Worm (Caenorhabditis elegans): ENCODE data around the gene nep-12.

Gene nep-12

ce11 chrII:4745281-4745680 is 39.1 kb downstream of the nep-12 start:
- no peak for TF ChIP-seq ceh-6 (GFP tag; optimal IDR thresholded peaks at IDR 0.05)
- TF ChIP-seq unc-3 (GFP tag; conservative IDR thresholded peaks at IDR 0.05): no peak
- no peak for TF ChIP-seq unc-3 (tag; optimal IDR thresholded peaks at IDR 0.05)
- no peak for TF ChIP-seq pat-9 (tag; optimal IDR thresholded peaks at IDR 0.05)
- no peak for TF ChIP-seq pha-2 (tag; optimal IDR thresholded peaks at IDR 0.05)
- TF ChIP-seq ceh-2 (tag; optimal IDR thresholded peaks at IDR 0.05): no peak
- TF ChIP-seq K09A11.1 (tag; optimal IDR thresholded peaks at IDR 0.05; ENCODE audit: insufficient read depth): no peak

ce11 chrII:4741527-4742187 is 42.7 kb downstream of the nep-12 start, which contains the start of gene acs-11:
TSS of gene acs-11 (plus strand) at chrII:4742137.
- TF ChIP-seq fax-1 (tag; optimal IDR thresholded peaks at IDR 0.05): no peak
- no peak for TF ChIP-seq ceh-18 (tag; optimal IDR thresholded peaks at IDR 0.05)
- no peak for TF ChIP-seq fkh-6 (tag; optimal IDR thresholded peaks at IDR 0.05)
- no peak for TF ChIP-seq gmeb-2 (tag; optimal IDR thresholded peaks at IDR 0.05)
- no peak for TF ChIP-seq ref-2 (tag; optimal IDR thresholded peaks at IDR 0.05)

- TF ChIP-seq nhr-11 (tag; optimal IDR thresholded peaks at IDR 0.05): no peak
- no peak for TF ChIP-seq ceh-48 (tag; optimal IDR thresholded peaks at IDR 0.05)
- TF ChIP-seq elt-2 (tag; optimal IDR thresholded peaks at IDR 0.05): peak; percentile 92
- TF ChIP-seq ceh-31 (tag; optimal IDR thresholded peaks at IDR 0.05): peak; percentile 96
- peak; percentile 34 for TF ChIP-seq ceh-6 (GFP tag; optimal IDR thresholded peaks at IDR 0.05)
- peak; percentile 50 for TF ChIP-seq unc-42 (tag; optimal IDR thresholded peaks at IDR 0.05)
- peak; percentile 86 for TF ChIP-seq ets-4 (tag; optimal IDR thresholded peaks at IDR 0.05)
- peak; percentile 88 for TF ChIP-seq hlh-8 (tag; optimal IDR thresholded peaks at IDR 0.05)
- no peak for TF ChIP-seq odd-2 (tag; optimal IDR thresholded peaks at IDR 0.05)
- TF ChIP-seq sox-4 (tag; optimal IDR thresholded peaks at IDR 0.05): no peak
- peak; percentile 98 for TF ChIP-seq C08G9.2 (tag; optimal IDR thresholded peaks at IDR 0.05)
- peak; percentile 24 for TF ChIP-seq ceh-34 (tag; optimal IDR thresholded peaks at IDR 0.05)
- no peak for TF ChIP-seq syd-9 (tag; optimal IDR thresholded peaks at IDR 0.05)
- peak; percentile 93 for TF ChIP-seq tbx-7 (tag; optimal IDR thresholded peaks at IDR 0.05)
- no peak for TF ChIP-seq ztf-16 (tag; optimal IDR thresholded peaks at IDR 0.05)
- TF ChIP-seq pha-4 (tag; optimal IDR thresholded peaks at IDR 0.05): no peak
- peak; percentile 9 for TF ChIP-seq ttx-3 (tag; optimal IDR thresholded peaks at IDR 0.05)
- TF ChIP-seq pax-1 (tag; optimal IDR thresholded peaks at IDR 0.05): peak; percentile 8
- no peak for TF ChIP-seq dve-1 (tag; optimal IDR thresholded peaks at IDR 0.05)
- TF ChIP-seq Y22D7AL.16 (tag; optimal IDR thresholded peaks at IDR 0.05): no peak
- TF ChIP-seq ceh-14 (tag; optimal IDR thresholded peaks at IDR 0.05): peak; percentile 65
- peak; percentile 89 for TF ChIP-seq ceh-2 (tag; optimal IDR thresholded peaks at IDR 0.05)
- no peak for TF ChIP-seq pag-3 (tag; optimal IDR thresholded peaks at IDR 0.05; ENCODE audit: borderline replicate concordance)
- peak; percentile 17 for TF ChIP-seq ceh-18 (tag; optimal IDR thresholded peaks at IDR 0.05)
- peak; percentile 13 for TF ChIP-seq hlh-15 (tag; optimal IDR thresholded peaks at IDR 0.05)
- no peak for TF ChIP-seq ahr-1 (tag; optimal IDR thresholded peaks at IDR 0.05)
- TF ChIP-seq gmeb-2 (tag; optimal IDR thresholded peaks at IDR 0.05): no peak
- TF ChIP-seq ceh-24 (tag; optimal IDR thresholded peaks at IDR 0.05): no peak
- TF ChIP-seq tbx-2 (tag; optimal IDR thresholded peaks at IDR 0.05): peak; percentile 89
- peak; percentile 59 for TF ChIP-seq lim-6 (tag; optimal IDR thresholded peaks at IDR 0.05)
- TF ChIP-seq hlh-30 (tag; optimal IDR thresholded peaks at IDR 0.05; ENCODE audit: insufficient read depth): peak; percentile 83
- TF ChIP-seq unc-86 (tag; optimal IDR thresholded peaks at IDR 0.05): peak; percentile 5
- no peak for TF ChIP-seq fax-1 (tag; optimal IDR thresholded peaks at IDR 0.05)
- no peak for TF ChIP-seq pat-9 (tag; optimal IDR thresholded peaks at IDR 0.05)
- no peak for TF ChIP-seq che-1 (tag; optimal IDR thresholded peaks at IDR 0.05)
- TF ChIP-seq sox-2 (GFP tag; IDR thresholded peaks at IDR 0.05): no peak
- TF ChIP-seq ceh-22 (tag; optimal IDR thresholded peaks at IDR 0.05): no peak
- no peak for TF ChIP-seq T23F11.4 (GFP tag; optimal IDR thresholded peaks at IDR 0.05)
- no peak for TF ChIP-seq dmd-4 (tag; optimal IDR thresholded peaks at IDR 0.05; ENCODE audit: borderline replicate concordance)
- no peak for TF ChIP-seq ceh-30 (tag; optimal IDR thresholded peaks at IDR 0.05)
- no peak for TF ChIP-seq K09A11.1 (tag; optimal IDR thresholded peaks at IDR 0.05; ENCODE audit: insufficient read depth)
- TF ChIP-seq hlh-13 (GFP tag; optimal IDR thresholded peaks at IDR 0.05): no peak
These were observed 44.3 kb downstream of the nep-12 start, which contains the start of gene eas-1 for ce11 chrII:4739984-4740462. TSS of gene eas-1 (plus strand) at chrII:4740412.
